Fruit fly (Drosophila melanogaster): ENCODE results near the gene Hsp22.

The Hsp22 gene

dm6 chr3L:9349314-9349733 is 23.4 kb upstream of the Hsp22 start, which contains the start of gene PGRP-LF (continued):
- TF ChIP-seq CG9139 (GFP tag; optimal IDR thresholded peaks at IDR 0.05) (no peak), net (GFP tag; optimal IDR thresholded peaks at IDR 0.05) (no peak), Hr39 (GFP tag; optimal IDR thresholded peaks at IDR 0.05) (no peak), Sox102F (GFP tag; optimal IDR thresholded peaks at IDR 0.05) (peak; percentile 21), spab (GFP tag; optimal IDR thresholded peaks at IDR 0.05) (no peak), CG32006 (GFP tag; optimal IDR thresholded peaks at IDR 0.05) (no peak), Eip93F (GFP tag; optimal IDR thresholded peaks at IDR 0.05) (peak; percentile 58)

dm6 chr3L:9353733-9354132 is 19.0 kb upstream of the Hsp22 start, which contains the start of gene CG32040:
TSS of gene CG32040 (plus strand) at chr3L:9354033.
- TF ChIP-seq CG34406 (GFP tag; optimal IDR thresholded peaks at IDR 0.05), result no peak
- TF ChIP-seq svp (GFP tag), result no peak
- TF ChIP-seq vri (GFP tag; optimal IDR thresholded peaks at IDR 0.05), result no peak
- no peak for TF ChIP-seq dac (GFP tag; optimal IDR thresholded peaks at IDR 0.05)
- TF ChIP-seq CG11762 (GFP tag; optimal IDR thresholded peaks at IDR 0.05; ENCODE audit: insufficient read depth), result no peak
- no peak for TF ChIP-seq ss (GFP tag; optimal IDR thresholded peaks at IDR 0.05)
- TF ChIP-seq Eip78C (GFP tag), result no peak

dm6 chr3L:9355555-9355954 is 17.2 kb upstream of the Hsp22 start:
- TF ChIP-seq ss (GFP tag; optimal IDR thresholded peaks at IDR 0.05) (no peak), Eip75B (GFP tag; optimal IDR thresholded peaks at IDR 0.05) (no peak), vri (GFP tag; optimal IDR thresholded peaks at IDR 0.05) (peak; percentile 39), CG32006 (GFP tag; optimal IDR thresholded peaks at IDR 0.05) (no peak), Smox (GFP tag; optimal IDR thresholded peaks at IDR 0.05) (no peak), acj6 (GFP tag; optimal IDR thresholded peaks at IDR 0.05) (no peak), CG6163 (GFP tag; IDR thresholded peaks at IDR 0.05) (no peak)

- TF ChIP-seq esn (GFP tag; optimal IDR thresholded peaks at IDR 0.05) (no peak), svp (GFP tag) (peak; percentile 98), fkh (GFP tag; optimal IDR thresholded peaks at IDR 0.05) (peak; percentile 26), cyc (GFP tag; optimal IDR thresholded peaks at IDR 0.05) (no peak), Eip78C (GFP tag) (peak; percentile 28)
Observed at dm6 chr3L:9356138-9356753, 16.5 kb upstream of the Hsp22 start.

- TF ChIP-seq Sox102F (GFP tag; optimal IDR thresholded peaks at IDR 0.05) (no peak), CG15336 (GFP tag; IDR thresholded peaks at IDR 0.05) (0 out of 2 replicates have a peak, but pooled peaks have one; percentile 20), fd85E (GFP tag; optimal IDR thresholded peaks at IDR 0.05) (no peak), CG8319 (GFP tag; optimal IDR thresholded peaks at IDR 0.05) (no peak), dsx (GFP tag; optimal IDR thresholded peaks at IDR 0.05; ENCODE audit: poor library complexity, severe bottlenecking) (peak; percentile 52), esn (GFP tag; optimal IDR thresholded peaks at IDR 0.05) (no peak), topi (GFP tag; optimal IDR thresholded peaks at IDR 0.05) (no peak), CG6792 (GFP tag; optimal IDR thresholded peaks at IDR 0.05) (no peak), CG4318 (GFP tag; optimal IDR thresholded peaks at IDR 0.05) (no peak), CG8119 (GFP tag; IDR thresholded peaks at IDR 0.05) (no peak; the same call in 2 of the 3 replicates), Gug (GFP tag; IDR thresholded peaks at IDR 0.05) (no peak), CG6854 (GFP tag; optimal IDR thresholded peaks at IDR 0.05) (no peak), net (GFP tag; optimal IDR thresholded peaks at IDR 0.05) (peak; percentile 34), OdsH (GFP tag; optimal IDR thresholded peaks at IDR 0.05) (no peak), dac (GFP tag; optimal IDR thresholded peaks at IDR 0.05) (no peak), CG34406 (GFP tag; optimal IDR thresholded peaks at IDR 0.05) (no peak), Ets96B (tag; optimal IDR thresholded peaks at IDR 0.05) (peak; percentile 51), Ets21C (GFP tag; optimal IDR thresholded peaks at IDR 0.05) (no peak), CG11294 (GFP tag; IDR thresholded peaks at IDR 0.05) (no peak), acj6 (GFP tag; optimal IDR thresholded peaks at IDR 0.05) (no peak), CG10631 (GFP tag; optimal IDR thresholded peaks at IDR 0.05) (peak; percentile 20), svp (GFP tag) (peak; percentile 86), achi (GFP tag; optimal IDR thresholded peaks at IDR 0.05) (no peak), ss (GFP tag; optimal IDR thresholded peaks at IDR 0.05) (peak; percentile 48 to 77), Met (GFP tag; optimal IDR thresholded peaks at IDR 0.05) (no peak), lz (GFP tag; optimal IDR thresholded peaks at IDR 0.05) (no peak), CG11762 (GFP tag; optimal IDR thresholded peaks at IDR 0.05; ENCODE audit: insufficient read depth) (no peak), vri (GFP tag; optimal IDR thresholded peaks at IDR 0.05) (peak; percentile 9), Hr39 (GFP tag; optimal IDR thresholded peaks at IDR 0.05) (no peak), Eip93F (GFP tag; optimal IDR thresholded peaks at IDR 0.05) (peak; percentile 62)
Observed at dm6 chr3L:9357830-9358712, 14.7 kb upstream of the Hsp22 start.
